Fruit fly (Drosophila melanogaster) whole organism, adult: ENCODE measurements around the gene Lcp65Ac.

Experiments used
- CG12768 ChIP-seq: fragments of 200-800 bp; sonication (Bioruptor generic); optimal IDR thresholded peaks from 2 replicates; lab custom pipeline; 2017; ENCODE audit warnings: missing biosample characterization, missing genetic modification characterization, mild to moderate bottlenecking, moderate library complexity, missing genetic modification reagents
- CG14711 ChIP-seq: fragments of 200-800 bp; sonication (Bioruptor generic); optimal IDR thresholded peaks from 2 replicates; lab custom pipeline; 2018; ENCODE audit warnings: missing biosample characterization, mild to moderate bottlenecking, missing genetic modification characterization, moderate library complexity
- CG33017 ChIP-seq: fragments of 200-800 bp; sonication (Bioruptor generic); optimal IDR thresholded peaks from 2 replicates; lab custom pipeline; 2018; ENCODE audit warnings: missing biosample characterization, mild to moderate bottlenecking, missing genetic modification characterization, moderate library complexity
- CG5204 ChIP-seq: fragments of 200-800 bp; sonication (Bioruptor generic); optimal IDR thresholded peaks from 2 replicates; lab custom pipeline; 2016; ENCODE audit warnings: missing biosample characterization, missing genetic modification characterization
- CG7101 ChIP-seq: fragments of 200-800 bp; sonication (Bioruptor generic); optimal IDR thresholded peaks from 2 replicates; lab custom pipeline; 2018; ENCODE audit warnings: missing biosample characterization, mild to moderate bottlenecking, missing genetic modification characterization, moderate library complexity
- Crg-1 ChIP-seq: fragments of 200-800 bp; sonication (Bioruptor generic); optimal IDR thresholded peaks from 2 replicates; lab custom pipeline; 2016; ENCODE audit warnings: missing biosample characterization, missing genetic modification characterization
- Hr96 ChIP-seq: fragments of 200-800 bp; sonication (Bioruptor generic); optimal IDR thresholded peaks from 2 replicates; lab custom pipeline; 2016; ENCODE audit warnings: missing biosample characterization, missing genetic modification characterization
- Mnt ChIP-seq: fragments of 200-800 bp; sonication (Bioruptor generic); optimal IDR thresholded peaks from 2 replicates; lab custom pipeline; 2016; ENCODE audit warnings: missing biosample characterization, mild to moderate bottlenecking, missing genetic modification characterization
- bab1 ChIP-seq: fragments of 200-800 bp; sonication (Bioruptor generic); optimal IDR thresholded peaks from 3 replicates; lab custom pipeline; 2019; ENCODE audit warnings: missing biosample characterization, mild to moderate bottlenecking, missing genetic modification characterization, moderate library complexity
- cic ChIP-seq: fragments of 200-800 bp; sonication (Bioruptor generic); optimal IDR thresholded peaks from 2 replicates; lab custom pipeline; 2017; ENCODE audit warnings: missing biosample characterization, mild to moderate bottlenecking, missing genetic modification characterization, moderate library complexity
- cnc ChIP-seq, 2 experiments: fragments of >200 bp; optimal IDR thresholded peaks; 2 replicates each; lab custom pipeline; 2017
- kay ChIP-seq: fragments of 200-800 bp; sonication (Bioruptor generic); peaks from one replicate; lab custom pipeline; 2016; ENCODE audit warnings: missing biosample characterization, missing genetic modification characterization, borderline replicate concordance
- ovo ChIP-seq: fragments of 200-800 bp; sonication (Bioruptor generic); optimal IDR thresholded peaks from 2 replicates; lab custom pipeline; 2016; ENCODE audit warnings: missing biosample characterization, missing genetic modification characterization
- pad ChIP-seq: fragments of 200-800 bp; sonication (Bioruptor generic); optimal IDR thresholded peaks from 3 replicates; lab custom pipeline; 2017; ENCODE audit warnings: missing biosample characterization, missing genetic modification characterization, mild to moderate bottlenecking, moderate library complexity, missing genetic modification reagents

- TF ChIP-seq Hr96 (no peak), cic (GFP tag; lab: Kevin White, UChicago) (no peak), CG5204 (GFP tag; lab: Kevin White, UChicago) (no peak), Mnt (no peak), CG7101 (tag; lab: Kevin White, UChicago) (no peak), pad (no peak), kay (GFP tag; lab: Kevin White, UChicago) (no peak), cnc (optimal IDR thresholded peaks at IDR 0.05; lab: Kevin White, UChicago) (no peak), CG14711 (tag; lab: Kevin White, UChicago) (no peak), ovo (GFP tag; lab: Kevin White, UChicago) (no peak), Crg-1 (GFP tag; lab: Kevin White, UChicago) (no peak), CG12768 (GFP tag; lab: Kevin White, UChicago) (no peak), CG33017 (tag; lab: Kevin White, UChicago) (no peak), bab1 (GFP tag; lab: Kevin White, UChicago) (no peak)
These were observed 3.1 kb upstream of the Lcp65Ac start for dm6 chr3L:6141538-6141937.
